Fruit fly (Drosophila melanogaster) S2 (cell line): ENCODE measurements around the gene Tdrd3.

Source experiments
- CG8478 ChIP-seq: fragments of >200 bp; optimal IDR thresholded peaks from 2 replicates; lab custom pipeline; 2018
- CTCF ChIP-seq, 2 experiments: fragments of >200 bp; optimal IDR thresholded peaks; 2 replicates each; lab custom pipeline; 2018

dm6 chr3L:14790127-14790589 is 3.6 kb downstream of the Tdrd3 start:
- TF ChIP-seq CTCF (optimal IDR thresholded peaks at IDR 0.05; lab: Kevin White, UChicago) (peak in 1 of 2 experiments; percentile 13), CG8478 (lab: Kevin White, UChicago) (no peak)
